Worm (Caenorhabditis elegans): ENCODE results near the gene Y79H2A.12.

The Y79H2A.12 gene

ce11 chrIII:12002850-12003249 lies 25.8 kb downstream of the Y79H2A.12 start, which contains the start of gene Y56A3A.33:
Gene Y56A3A.33, minus strand, starts transcription at chrIII:12002950.
- TF ChIP-seq tbx-11 (GFP tag; IDR thresholded peaks at IDR 0.05) (no peak), F13C5.2 (tag; optimal IDR thresholded peaks at IDR 0.05) (no peak), tbx-37 (GFP tag; conservative IDR thresholded peaks at IDR 0.05) (no peak), hmg-4 (GFP tag; optimal IDR thresholded peaks at IDR 0.05) (no peak), ceh-36 (tag; optimal IDR thresholded peaks at IDR 0.05) (no peak), hnd-1 (tag; optimal IDR thresholded peaks at IDR 0.05) (no peak), scrt-1 (GFP tag; IDR thresholded peaks at IDR 0.05) (no peak), tra-4 (tag; optimal IDR thresholded peaks at IDR 0.05) (no peak)

DNA sequence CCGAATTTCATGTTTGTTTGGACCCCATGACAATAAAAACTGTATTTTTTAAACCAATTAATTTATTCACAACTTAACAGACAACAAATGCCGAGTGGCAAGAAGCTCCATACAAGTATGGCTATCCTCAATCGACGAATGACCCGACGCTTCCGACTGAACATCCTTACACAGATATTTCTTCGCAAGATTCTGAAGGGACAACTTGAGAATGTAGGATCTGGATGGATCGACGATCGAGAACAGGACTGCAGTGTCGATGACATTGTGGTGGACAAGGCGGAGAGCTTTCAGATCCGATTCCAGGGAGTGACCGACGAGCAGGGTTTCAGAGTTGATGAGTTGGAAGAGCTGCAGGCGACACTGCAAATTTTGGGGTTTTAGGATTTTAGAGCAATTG lies 29.1 kb downstream of the Y79H2A.12 start:
- no peak for TF ChIP-seq tra-4 (tag; optimal IDR thresholded peaks at IDR 0.05)
- no peak for TF ChIP-seq tbx-11 (GFP tag; IDR thresholded peaks at IDR 0.05)
- no peak for TF ChIP-seq flt-1 (GFP tag; IDR thresholded peaks at IDR 0.05)
- TF ChIP-seq aly-1 (tag; optimal IDR thresholded peaks at IDR 0.05), result no peak
- no peak for TF ChIP-seq pes-1 (GFP tag; IDR thresholded peaks at IDR 0.05)
- TF ChIP-seq ceh-36 (tag; optimal IDR thresholded peaks at IDR 0.05), result no peak
- no peak for TF ChIP-seq F13C5.2 (tag; optimal IDR thresholded peaks at IDR 0.05)
- no peak for TF ChIP-seq hnd-1 (tag; optimal IDR thresholded peaks at IDR 0.05)
- no peak for TF ChIP-seq sea-1 (GFP tag; conservative IDR thresholded peaks at IDR 0.05)
- TF ChIP-seq B0310.2 (tag; optimal IDR thresholded peaks at IDR 0.05), result no peak
- TF ChIP-seq hmbx-1 (tag; optimal IDR thresholded peaks at IDR 0.05), result no peak
- no peak for TF ChIP-seq ceh-13 (GFP tag; optimal IDR thresholded peaks at IDR 0.05)
- no peak for TF ChIP-seq scrt-1 (GFP tag; IDR thresholded peaks at IDR 0.05)
- TF ChIP-seq ama-1 (optimal IDR thresholded peaks at IDR 0.05), result no peak
- TF ChIP-seq ets-7 (tag; optimal IDR thresholded peaks at IDR 0.05), result no peak
- TF ChIP-seq tbx-37 (GFP tag; conservative IDR thresholded peaks at IDR 0.05), result no peak
- no peak for TF ChIP-seq hmg-4 (GFP tag; optimal IDR thresholded peaks at IDR 0.05)

DNA sequence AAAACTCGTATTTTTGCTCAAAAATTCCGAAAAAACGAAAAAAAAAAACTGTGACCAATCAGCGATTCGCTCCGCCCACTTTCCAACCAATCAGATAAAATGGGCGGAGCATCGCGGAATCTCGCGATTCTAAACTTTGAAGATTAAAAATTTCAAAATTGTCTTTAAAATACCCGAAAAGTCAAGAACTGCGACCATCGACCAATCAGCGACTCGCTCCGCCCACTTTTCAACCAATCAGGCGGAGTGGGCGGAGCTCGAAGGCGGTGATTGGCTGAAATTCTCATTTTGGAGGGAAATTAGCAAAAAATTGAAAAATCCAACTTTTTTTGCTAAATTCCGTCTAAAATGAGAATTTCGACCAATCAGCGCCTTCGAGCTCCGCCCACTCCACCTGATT lies 32.9 kb downstream of the Y79H2A.12 start:
- TF ChIP-seq flt-1 (GFP tag; IDR thresholded peaks at IDR 0.05) (no peak), B0310.2 (tag; optimal IDR thresholded peaks at IDR 0.05) (no peak), ceh-36 (tag; optimal IDR thresholded peaks at IDR 0.05) (no peak), hmg-4 (GFP tag; optimal IDR thresholded peaks at IDR 0.05) (no peak), tbx-37 (GFP tag; conservative IDR thresholded peaks at IDR 0.05) (no peak), ama-1 (optimal IDR thresholded peaks at IDR 0.05) (no peak), ceh-13 (GFP tag; optimal IDR thresholded peaks at IDR 0.05) (no peak), hnd-1 (tag; optimal IDR thresholded peaks at IDR 0.05) (no peak), scrt-1 (GFP tag; IDR thresholded peaks at IDR 0.05) (no peak), aly-1 (tag; optimal IDR thresholded peaks at IDR 0.05) (no peak), sea-1 (GFP tag; conservative IDR thresholded peaks at IDR 0.05) (no peak), F13C5.2 (tag; optimal IDR thresholded peaks at IDR 0.05) (no peak), pes-1 (GFP tag; IDR thresholded peaks at IDR 0.05) (no peak), hmbx-1 (tag; optimal IDR thresholded peaks at IDR 0.05) (no peak), tra-4 (tag; optimal IDR thresholded peaks at IDR 0.05) (no peak), ets-7 (tag; optimal IDR thresholded peaks at IDR 0.05) (no peak), tbx-11 (GFP tag; IDR thresholded peaks at IDR 0.05) (no peak)

- TF ChIP-seq flt-1 (GFP tag; IDR thresholded peaks at IDR 0.05), result no peak
- TF ChIP-seq ceh-13 (GFP tag; optimal IDR thresholded peaks at IDR 0.05), result no peak
Observed at ce11 chrIII:11991654-11992292, 36.9 kb downstream of the Y79H2A.12 start.

DNA sequence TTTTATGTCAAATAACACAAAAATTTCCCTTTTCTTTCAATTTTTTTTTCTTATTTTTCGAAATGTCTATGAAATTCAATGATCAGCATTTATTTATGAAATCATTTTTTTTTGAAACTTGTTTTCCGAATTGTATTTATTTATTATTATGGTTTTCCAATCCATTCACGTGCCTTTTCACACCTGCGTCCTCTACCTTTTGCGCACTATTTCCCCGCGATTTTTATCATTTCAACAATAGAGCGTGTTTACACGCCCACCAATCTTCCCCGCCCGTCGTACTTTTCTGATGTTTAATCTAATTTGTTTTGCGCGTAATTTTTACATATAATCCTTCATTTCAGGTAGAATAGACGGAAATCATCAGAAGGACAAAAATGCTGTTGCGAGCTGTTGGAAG lies 38.8 kb downstream of the Y79H2A.12 start, which contains the start of gene wah-1:
Gene wah-1 (plus strand): TSS at position 345 of the 400 bp plus-strand sequence.
- TF ChIP-seq pes-1 (GFP tag; IDR thresholded peaks at IDR 0.05), result no peak
- TF ChIP-seq ama-1 (optimal IDR thresholded peaks at IDR 0.05), result no peak
- no peak for TF ChIP-seq tra-4 (tag; optimal IDR thresholded peaks at IDR 0.05)
- no peak for TF ChIP-seq tbx-11 (GFP tag; IDR thresholded peaks at IDR 0.05)
- TF ChIP-seq tbx-37 (GFP tag; conservative IDR thresholded peaks at IDR 0.05), result no peak
- TF ChIP-seq ets-7 (tag; optimal IDR thresholded peaks at IDR 0.05), result no peak
- no peak for TF ChIP-seq hnd-1 (tag; optimal IDR thresholded peaks at IDR 0.05)
- TF ChIP-seq B0310.2 (tag; optimal IDR thresholded peaks at IDR 0.05), result no peak
- no peak for TF ChIP-seq ceh-13 (GFP tag; optimal IDR thresholded peaks at IDR 0.05)
- no peak for TF ChIP-seq aly-1 (tag; optimal IDR thresholded peaks at IDR 0.05)
- TF ChIP-seq sea-1 (GFP tag; conservative IDR thresholded peaks at IDR 0.05), result no peak
- no peak for TF ChIP-seq ceh-36 (tag; optimal IDR thresholded peaks at IDR 0.05)
- TF ChIP-seq hmg-4 (GFP tag; optimal IDR thresholded peaks at IDR 0.05), result no peak
- TF ChIP-seq hmbx-1 (tag; optimal IDR thresholded peaks at IDR 0.05), result no peak
- no peak for TF ChIP-seq scrt-1 (GFP tag; IDR thresholded peaks at IDR 0.05)
- no peak for TF ChIP-seq F13C5.2 (tag; optimal IDR thresholded peaks at IDR 0.05)
- TF ChIP-seq flt-1 (GFP tag; IDR thresholded peaks at IDR 0.05), result no peak

- TF ChIP-seq hmbx-1 (tag; optimal IDR thresholded peaks at IDR 0.05), result no peak
- TF ChIP-seq sea-1 (GFP tag; conservative IDR thresholded peaks at IDR 0.05), result no peak
- TF ChIP-seq tbx-11 (GFP tag; IDR thresholded peaks at IDR 0.05), result no peak
- TF ChIP-seq F13C5.2 (tag; optimal IDR thresholded peaks at IDR 0.05), result no peak
- TF ChIP-seq ama-1 (optimal IDR thresholded peaks at IDR 0.05), result no peak
- no peak for TF ChIP-seq hmg-4 (GFP tag; optimal IDR thresholded peaks at IDR 0.05)
- no peak for TF ChIP-seq hnd-1 (tag; optimal IDR thresholded peaks at IDR 0.05)
- no peak for TF ChIP-seq ceh-36 (tag; optimal IDR thresholded peaks at IDR 0.05)
- TF ChIP-seq aly-1 (tag; optimal IDR thresholded peaks at IDR 0.05), result no peak
- no peak for TF ChIP-seq tbx-37 (GFP tag; conservative IDR thresholded peaks at IDR 0.05)
Observed at ce11 chrIII:11985066-11985465, 43.6 kb downstream of the Y79H2A.12 start.

DNA sequence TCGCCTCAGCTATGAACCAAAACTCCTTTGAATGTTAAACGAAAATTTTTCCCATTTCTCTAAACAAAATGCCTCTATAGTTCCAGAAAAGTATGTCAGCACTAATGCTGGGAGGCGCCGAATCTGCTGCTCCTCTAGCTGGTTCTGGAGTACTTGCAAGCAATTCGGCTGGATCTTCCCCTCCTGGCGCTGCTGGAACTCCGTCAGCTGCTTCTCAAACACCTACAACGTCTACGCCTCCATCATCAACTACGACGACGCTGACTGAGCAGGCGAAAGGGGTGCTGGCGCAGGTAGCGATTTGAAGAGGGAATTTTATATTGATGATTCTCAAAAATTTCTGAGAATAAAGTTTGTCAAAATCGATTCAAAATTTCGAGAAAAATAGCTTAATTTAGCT lies 46.2 kb downstream of the Y79H2A.12 start:
- no peak for TF ChIP-seq tbx-11 (GFP tag; IDR thresholded peaks at IDR 0.05)
- no peak for TF ChIP-seq B0310.2 (tag; optimal IDR thresholded peaks at IDR 0.05)
- TF ChIP-seq ets-7 (tag; optimal IDR thresholded peaks at IDR 0.05), result no peak
- no peak for TF ChIP-seq flt-1 (GFP tag; IDR thresholded peaks at IDR 0.05)
- no peak for TF ChIP-seq tbx-37 (GFP tag; conservative IDR thresholded peaks at IDR 0.05)
- TF ChIP-seq hmg-4 (GFP tag; optimal IDR thresholded peaks at IDR 0.05), result no peak
- TF ChIP-seq hmbx-1 (tag; optimal IDR thresholded peaks at IDR 0.05), result no peak
- no peak for TF ChIP-seq scrt-1 (GFP tag; IDR thresholded peaks at IDR 0.05)
- TF ChIP-seq sea-1 (GFP tag; conservative IDR thresholded peaks at IDR 0.05), result no peak
- TF ChIP-seq aly-1 (tag; optimal IDR thresholded peaks at IDR 0.05), result no peak
- no peak for TF ChIP-seq ama-1 (optimal IDR thresholded peaks at IDR 0.05)
- no peak for TF ChIP-seq pes-1 (GFP tag; IDR thresholded peaks at IDR 0.05)
- TF ChIP-seq hnd-1 (tag; optimal IDR thresholded peaks at IDR 0.05), result no peak
- TF ChIP-seq F13C5.2 (tag; optimal IDR thresholded peaks at IDR 0.05), result no peak
- TF ChIP-seq ceh-13 (GFP tag; optimal IDR thresholded peaks at IDR 0.05), result no peak
